Worm (Caenorhabditis elegans) whole organism, late embryonic: ENCODE results near the gene F54F7.10.

Experiments used
- K02D7.2 ChIP-seq: sonication (generic microtip); optimal IDR thresholded peaks from 2 replicates; lab custom pipeline; 2017; ENCODE audit warnings: mild to moderate bottlenecking, missing genetic modification characterization, missing compliant biosample characterization
- T23F11.4 ChIP-seq: fragments of 200-800 bp; sonication (Bioruptor generic); optimal IDR thresholded peaks from 2 replicates; lab custom pipeline; 2018; ENCODE audit warnings: mild to moderate bottlenecking, missing genetic modification characterization, missing compliant biosample characterization
- ceh-14 ChIP-seq: sonication (generic microtip); optimal IDR thresholded peaks from 2 replicates; lab custom pipeline; 2016; ENCODE audit warnings: missing genotype, missing genetic modification characterization, missing compliant biosample characterization
- elt-2 ChIP-seq: sonication (generic microtip); optimal IDR thresholded peaks from 2 replicates; lab custom pipeline; 2016; ENCODE audit warnings: missing genetic modification reagents, missing genetic modification characterization, missing compliant biosample characterization
- fkh-6 ChIP-seq: sonication (generic microtip); optimal IDR thresholded peaks from 2 replicates; lab custom pipeline; 2016; ENCODE audit warnings: missing genetic modification characterization, missing compliant biosample characterization
- pqm-1 ChIP-seq: sonication (generic microtip); optimal IDR thresholded peaks from 2 replicates; lab custom pipeline; 2016; ENCODE audit warnings: missing genetic modification characterization, missing compliant biosample characterization

DNA sequence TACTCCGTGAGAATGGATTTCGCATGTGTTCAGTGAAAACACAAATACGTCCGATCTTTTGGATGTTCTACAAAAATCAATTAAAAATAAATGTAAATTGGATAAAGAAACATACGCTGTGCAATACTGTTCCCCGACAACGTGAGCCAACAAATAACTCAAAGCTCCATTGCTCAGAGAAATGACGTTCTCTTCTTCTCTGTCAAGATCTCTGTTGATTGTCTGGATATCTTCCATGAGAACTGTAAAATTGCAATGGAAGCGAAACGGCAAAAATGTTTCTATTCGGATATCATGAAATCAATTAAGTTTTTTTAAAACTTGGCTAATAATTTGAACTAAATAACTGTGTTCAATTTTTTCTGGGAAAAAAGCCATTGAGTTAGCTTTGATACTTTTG lies 33.3 kb downstream of the F54F7.10 start:
- TF ChIP-seq fkh-6 (tag; lab: Kevin White, UChicago) (no peak), ceh-14 (no peak), elt-2 (tag; lab: Kevin White, UChicago) (no peak), pqm-1 (tag; lab: Kevin White, UChicago) (no peak), K02D7.2 (tag; lab: Kevin White, UChicago) (no peak), T23F11.4 (GFP tag; lab: Kevin White, UChicago) (no peak)
